Fruit fly (Drosophila melanogaster): ENCODE results near the gene Ldsdh1.

The Ldsdh1 gene

dm6 chrX:8115343-8115676 is 33.9 kb upstream of the Ldsdh1 start:
- TF ChIP-seq pan (optimal IDR thresholded peaks at IDR 0.05): no peak
- no peak for TF ChIP-seq ey (GFP tag; optimal IDR thresholded peaks at IDR 0.05)
- no peak for TF ChIP-seq fru (GFP tag; optimal IDR thresholded peaks at IDR 0.05)
- TF ChIP-seq OdsH (GFP tag; optimal IDR thresholded peaks at IDR 0.05): no peak
- no peak for TF ChIP-seq rgr (GFP tag; optimal IDR thresholded peaks at IDR 0.05)
- TF ChIP-seq psq (GFP tag; optimal IDR thresholded peaks at IDR 0.05): no peak
- TF ChIP-seq dl (GFP tag; optimal IDR thresholded peaks at IDR 0.05; ENCODE audit: insufficient read depth in 1 of 2, partially characterized antibody in 2 of 2): no peak

DNA sequence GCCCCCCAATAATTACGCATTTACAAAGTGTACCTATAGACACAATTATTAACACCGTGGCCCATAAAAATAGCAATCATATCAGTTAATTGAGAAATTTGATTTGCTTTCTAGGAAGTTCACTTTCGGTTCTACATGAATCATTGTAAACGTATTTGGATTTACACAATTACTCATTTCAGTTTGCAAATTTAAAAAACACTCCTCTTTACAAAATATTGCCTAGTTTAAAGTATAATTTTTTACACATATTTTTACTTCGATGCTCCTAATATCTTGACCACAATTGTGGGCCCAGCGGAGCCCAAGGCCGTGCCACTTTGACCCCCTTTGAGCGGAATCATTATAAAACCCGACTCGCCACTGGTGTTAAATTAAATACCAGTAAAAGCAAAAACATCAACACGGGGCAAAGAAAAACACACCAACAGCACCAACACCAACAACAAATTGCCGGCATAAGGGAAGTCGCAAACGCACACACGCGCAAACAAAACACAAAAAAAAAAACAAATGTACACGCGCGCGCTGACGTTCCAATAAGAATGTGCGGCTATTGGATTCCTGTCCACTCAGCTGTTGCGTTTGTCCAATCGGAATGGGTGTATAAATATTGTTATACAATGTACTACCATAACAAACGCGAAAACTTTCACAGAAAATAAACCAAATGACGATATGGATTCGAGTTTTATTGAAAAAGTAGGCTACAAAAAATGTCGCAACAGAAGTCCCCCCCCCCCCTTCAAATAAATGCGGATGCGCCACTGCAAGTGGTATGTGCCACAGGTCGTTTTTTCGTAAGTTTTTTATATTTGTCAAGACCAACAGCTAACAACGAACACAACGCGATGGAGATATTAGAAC is 33.3 kb upstream of the Ldsdh1 start:
- TF ChIP-seq dl (GFP tag; optimal IDR thresholded peaks at IDR 0.05; ENCODE audit: insufficient read depth in 1 of 2, partially characterized antibody in 2 of 2): no peak
- TF ChIP-seq usp (GFP tag; optimal IDR thresholded peaks at IDR 0.05): no peak
- peak; percentile 25 for TF ChIP-seq woc (GFP tag; optimal IDR thresholded peaks at IDR 0.05)
- TF ChIP-seq HLH106 (tag; optimal IDR thresholded peaks at IDR 0.05): peak; percentile 29
- no peak for TF ChIP-seq jim (GFP tag; optimal IDR thresholded peaks at IDR 0.05)
- TF ChIP-seq Hr78 (GFP tag; optimal IDR thresholded peaks at IDR 0.05): no peak
- TF ChIP-seq N (GFP tag; optimal IDR thresholded peaks at IDR 0.05): no peak
- no peak for TF ChIP-seq Jra (GFP tag; optimal IDR thresholded peaks at IDR 0.05)
- no peak for TF ChIP-seq Hr83 (GFP tag; optimal IDR thresholded peaks at IDR 0.05; ENCODE audit: poor library complexity, severe bottlenecking)
- TF ChIP-seq Mio (GFP tag; optimal IDR thresholded peaks at IDR 0.05): no peak
- TF ChIP-seq dmrt93B (GFP tag; optimal IDR thresholded peaks at IDR 0.05): no peak
- TF ChIP-seq Dif (GFP tag; optimal IDR thresholded peaks at IDR 0.05; ENCODE audit: partially characterized antibody): no peak
- TF ChIP-seq tai (GFP tag; optimal IDR thresholded peaks at IDR 0.05): no peak
- no peak for TF ChIP-seq lola (GFP tag; optimal IDR thresholded peaks at IDR 0.05)
- peak; percentile 7 for TF ChIP-seq psq (GFP tag; optimal IDR thresholded peaks at IDR 0.05)
- TF ChIP-seq CG32264 (GFP tag; optimal IDR thresholded peaks at IDR 0.05): no peak
- TF ChIP-seq ey (GFP tag; optimal IDR thresholded peaks at IDR 0.05): no peak
- TF ChIP-seq Sp1 (GFP tag; optimal IDR thresholded peaks at IDR 0.05): peak; percentile 19
- TF ChIP-seq sv (GFP tag; optimal IDR thresholded peaks at IDR 0.05): peak; percentile 3
- TF ChIP-seq Dfd (GFP tag; optimal IDR thresholded peaks at IDR 0.05): no peak
- TF ChIP-seq Hnf4 (GFP tag; optimal IDR thresholded peaks at IDR 0.05): peak; percentile 26
- no peak for TF ChIP-seq Myc (optimal IDR thresholded peaks at IDR 0.05)
- TF ChIP-seq Vsx2 (GFP tag; optimal IDR thresholded peaks at IDR 0.05; ENCODE audit: partially characterized antibody): no peak
- TF ChIP-seq sage (GFP tag; optimal IDR thresholded peaks at IDR 0.05): no peak
- no peak for TF ChIP-seq Rel (GFP tag; optimal IDR thresholded peaks at IDR 0.05)
- TF ChIP-seq Rel (tag; optimal IDR thresholded peaks at IDR 0.05): no peak
- TF ChIP-seq brk (GFP tag; optimal IDR thresholded peaks at IDR 0.05): no peak
- TF ChIP-seq CG9705 (GFP tag; optimal IDR thresholded peaks at IDR 0.05): no peak
- no peak for TF ChIP-seq fru (GFP tag; optimal IDR thresholded peaks at IDR 0.05)
- no peak for TF ChIP-seq foxo (GFP tag; optimal IDR thresholded peaks at IDR 0.05)
- TF ChIP-seq h (GFP tag; optimal IDR thresholded peaks at IDR 0.05): peak; percentile 20
- TF ChIP-seq OdsH (GFP tag; optimal IDR thresholded peaks at IDR 0.05): no peak
- TF ChIP-seq rgr (GFP tag; optimal IDR thresholded peaks at IDR 0.05): peak; percentile 37
- TF ChIP-seq br (GFP tag; optimal IDR thresholded peaks at IDR 0.05): peak; percentile 31
- TF ChIP-seq GATAd (GFP tag; optimal IDR thresholded peaks at IDR 0.05): no peak
- no peak for TF ChIP-seq pan (optimal IDR thresholded peaks at IDR 0.05)
- no peak for TF ChIP-seq dsf (GFP tag; optimal IDR thresholded peaks at IDR 0.05; ENCODE audit: borderline replicate concordance)
- TF ChIP-seq Abd-B (GFP tag; optimal IDR thresholded peaks at IDR 0.05): no peak
- no peak for TF ChIP-seq CrebA (GFP tag; optimal IDR thresholded peaks at IDR 0.05; ENCODE audit: borderline replicate concordance)
